Fruit fly (Drosophila melanogaster): ENCODE data around the gene eIF4E5.

eIF4E5 gene

DNA sequence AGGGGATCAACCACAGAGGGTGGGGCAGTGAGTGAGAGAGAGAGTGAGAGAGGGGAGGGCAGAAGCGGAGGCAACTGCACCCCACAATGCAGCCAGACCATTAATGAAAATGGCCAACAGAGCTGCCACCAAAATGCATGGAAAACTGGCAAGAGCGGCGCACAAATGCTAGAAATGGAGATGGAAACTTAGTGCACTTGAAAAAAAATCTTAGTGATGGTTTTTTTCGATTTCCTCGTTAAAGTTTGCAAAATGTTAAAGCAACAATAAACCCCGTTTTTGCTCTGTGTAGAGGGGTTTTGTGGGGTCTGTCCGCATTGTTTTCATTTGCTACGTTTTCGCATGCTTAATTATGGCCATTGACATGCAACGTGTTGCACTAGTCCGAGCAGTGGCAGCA, 17.2 kb upstream of the eIF4E5 start (continued):
- TF ChIP-seq Hr38 (GFP tag; optimal IDR thresholded peaks at IDR 0.05), result no peak
- no peak for TF ChIP-seq CG6792 (GFP tag; optimal IDR thresholded peaks at IDR 0.05)
- TF ChIP-seq CG8119 (GFP tag; IDR thresholded peaks at IDR 0.05), result peak; percentile 56; the same call in 2 of the 3 replicates
- peak; percentile 60 for TF ChIP-seq Eip78C (GFP tag)
- 0 out of 2 replicates have a peak, but pooled peaks have one; percentile 19 for TF ChIP-seq Gug (GFP tag; IDR thresholded peaks at IDR 0.05)
- peak; percentile 55 for TF ChIP-seq CG15336 (GFP tag; IDR thresholded peaks at IDR 0.05)
- TF ChIP-seq Eip93F (GFP tag; optimal IDR thresholded peaks at IDR 0.05), result no peak
- TF ChIP-seq CG9139 (GFP tag; optimal IDR thresholded peaks at IDR 0.05), result no peak
- no peak for TF ChIP-seq Met (GFP tag; optimal IDR thresholded peaks at IDR 0.05)
- TF ChIP-seq net (GFP tag; optimal IDR thresholded peaks at IDR 0.05), result peak; percentile 18
- no peak for TF ChIP-seq Smox (GFP tag; optimal IDR thresholded peaks at IDR 0.05)
- no peak for TF ChIP-seq svp (GFP tag)
- TF ChIP-seq dac (GFP tag; optimal IDR thresholded peaks at IDR 0.05), result peak; percentile 26
- no peak for TF ChIP-seq CG10631 (GFP tag; optimal IDR thresholded peaks at IDR 0.05)
- TF ChIP-seq cyc (GFP tag; optimal IDR thresholded peaks at IDR 0.05), result no peak
- peak; percentile 65 for TF ChIP-seq CG32006 (GFP tag; optimal IDR thresholded peaks at IDR 0.05)
- peak; percentile 71 for TF ChIP-seq Hr4 (GFP tag; optimal IDR thresholded peaks at IDR 0.05)

DNA sequence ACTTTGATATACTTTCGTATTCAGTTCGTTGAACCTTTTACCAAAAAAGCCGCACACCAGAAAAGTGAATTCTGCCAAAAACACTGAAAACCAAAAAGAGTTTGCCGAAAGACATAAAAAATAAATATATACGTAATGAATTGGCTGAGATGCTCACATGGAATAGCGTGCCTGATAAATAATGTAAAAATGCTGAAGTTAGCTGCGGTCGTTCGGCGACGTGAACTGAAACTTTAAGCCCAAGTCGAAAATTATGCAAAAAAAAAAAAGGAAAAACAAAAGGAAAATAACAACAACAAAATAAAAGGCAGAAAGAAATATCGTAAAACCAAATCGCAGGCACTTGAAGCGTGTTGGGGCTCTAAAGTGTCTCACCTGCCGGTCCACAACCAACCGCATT, 15.1 kb upstream of the eIF4E5 start:
- TF ChIP-seq CG3919 (GFP tag; optimal IDR thresholded peaks at IDR 0.05) (no peak), svp (GFP tag) (peak; percentile 58), CG9139 (GFP tag; optimal IDR thresholded peaks at IDR 0.05) (no peak), CG32006 (GFP tag; optimal IDR thresholded peaks at IDR 0.05) (no peak), Eip78C (GFP tag) (peak; percentile 44), fd59A (GFP tag; optimal IDR thresholded peaks at IDR 0.05) (no peak)

DNA sequence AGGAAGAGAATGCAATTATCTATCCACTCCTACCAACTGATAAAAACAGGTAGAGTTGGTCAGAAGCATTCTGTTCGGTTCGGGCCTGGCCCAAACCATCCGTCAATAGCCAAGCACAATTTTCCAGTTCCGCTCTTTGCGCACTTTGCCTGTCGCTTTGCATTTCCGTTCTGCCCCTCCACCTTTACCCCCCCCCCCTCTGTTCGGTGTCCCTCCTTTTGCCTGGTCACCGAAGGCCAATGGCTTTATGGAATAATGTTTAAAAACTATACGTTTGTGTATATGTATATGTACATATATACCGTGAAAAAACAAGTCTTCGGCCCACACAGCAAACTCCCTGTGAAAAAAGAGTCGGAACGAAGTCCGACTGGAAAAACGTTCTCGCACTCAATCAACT, 13.6 kb upstream of the eIF4E5 start:
- no peak for TF ChIP-seq CG11902 (GFP tag; optimal IDR thresholded peaks at IDR 0.05)
- TF ChIP-seq eg (GFP tag; IDR thresholded peaks at IDR 0.05), result no peak

DNA sequence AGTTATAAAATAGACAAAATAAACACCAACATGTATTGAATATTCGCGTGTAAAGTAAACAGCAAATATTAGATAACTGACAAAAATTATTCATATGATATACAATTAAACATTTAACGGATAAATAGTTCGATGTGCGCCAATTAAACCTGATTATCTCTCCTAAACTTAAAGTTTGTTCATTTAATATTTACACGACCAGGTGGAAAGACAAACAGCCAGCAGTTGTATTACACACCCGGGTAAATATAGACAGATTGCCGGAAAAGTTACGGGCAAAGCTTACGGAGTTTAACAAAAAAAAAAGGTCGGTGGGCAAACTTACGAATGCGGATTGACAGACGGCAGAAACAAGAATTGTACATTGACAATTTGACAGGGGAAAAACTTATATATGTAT, 12.6 kb upstream of the eIF4E5 start:
- TF ChIP-seq Eip93F (GFP tag; optimal IDR thresholded peaks at IDR 0.05) (no peak), eg (GFP tag; IDR thresholded peaks at IDR 0.05) (no peak), CG6163 (GFP tag; IDR thresholded peaks at IDR 0.05) (no peak), Hr4 (GFP tag; optimal IDR thresholded peaks at IDR 0.05) (no peak), cyc (GFP tag; optimal IDR thresholded peaks at IDR 0.05) (no peak), Sox15 (GFP tag; optimal IDR thresholded peaks at IDR 0.05) (no peak), dsx (GFP tag; optimal IDR thresholded peaks at IDR 0.05; ENCODE audit: poor library complexity, severe bottlenecking) (no peak), Gug (GFP tag; IDR thresholded peaks at IDR 0.05) (no peak), Sox102F (GFP tag; optimal IDR thresholded peaks at IDR 0.05) (no peak), dac (GFP tag; optimal IDR thresholded peaks at IDR 0.05) (no peak), Eip78C (GFP tag) (no peak), CG4318 (GFP tag; optimal IDR thresholded peaks at IDR 0.05) (no peak), CG15336 (GFP tag; IDR thresholded peaks at IDR 0.05) (no peak), CG16779 (tag; optimal IDR thresholded peaks at IDR 0.05) (no peak), topi (GFP tag; optimal IDR thresholded peaks at IDR 0.05) (no peak), pdm3 (GFP tag; optimal IDR thresholded peaks at IDR 0.05) (no peak), CG7368 (GFP tag; optimal IDR thresholded peaks at IDR 0.05) (no peak), CG1621 (tag; optimal IDR thresholded peaks at IDR 0.05) (peak; percentile 8), CG31627 (GFP tag; optimal IDR thresholded peaks at IDR 0.05) (no peak), net (GFP tag; optimal IDR thresholded peaks at IDR 0.05) (no peak), esn (GFP tag; optimal IDR thresholded peaks at IDR 0.05) (no peak), Sox14 (GFP tag; optimal IDR thresholded peaks at IDR 0.05) (no peak), Hr38 (GFP tag; optimal IDR thresholded peaks at IDR 0.05) (no peak), spab (GFP tag; optimal IDR thresholded peaks at IDR 0.05) (no peak), Met (GFP tag; optimal IDR thresholded peaks at IDR 0.05) (no peak), CG8319 (GFP tag; optimal IDR thresholded peaks at IDR 0.05) (no peak), Lpt (GFP tag; optimal IDR thresholded peaks at IDR 0.05) (no peak), Blimp-1 (GFP tag; optimal IDR thresholded peaks at IDR 0.05) (no peak), salr (GFP tag; optimal IDR thresholded peaks at IDR 0.05) (no peak), CG8632 (GFP tag; optimal IDR thresholded peaks at IDR 0.05) (peak; percentile 20), fd59A (GFP tag; optimal IDR thresholded peaks at IDR 0.05) (no peak), CG3919 (GFP tag; optimal IDR thresholded peaks at IDR 0.05) (no peak), CG11762 (GFP tag; optimal IDR thresholded peaks at IDR 0.05; ENCODE audit: insufficient read depth) (no peak), Smox (GFP tag; optimal IDR thresholded peaks at IDR 0.05) (no peak), Hr39 (GFP tag; optimal IDR thresholded peaks at IDR 0.05) (no peak), CG3032 (tag; optimal IDR thresholded peaks at IDR 0.05) (no peak), Ets96B (tag; optimal IDR thresholded peaks at IDR 0.05) (no peak), OdsH (GFP tag; optimal IDR thresholded peaks at IDR 0.05) (no peak)

Data from whole organism, prepupa.